Worm (Caenorhabditis elegans): ENCODE data around the gene R08A2.1.

DNA sequence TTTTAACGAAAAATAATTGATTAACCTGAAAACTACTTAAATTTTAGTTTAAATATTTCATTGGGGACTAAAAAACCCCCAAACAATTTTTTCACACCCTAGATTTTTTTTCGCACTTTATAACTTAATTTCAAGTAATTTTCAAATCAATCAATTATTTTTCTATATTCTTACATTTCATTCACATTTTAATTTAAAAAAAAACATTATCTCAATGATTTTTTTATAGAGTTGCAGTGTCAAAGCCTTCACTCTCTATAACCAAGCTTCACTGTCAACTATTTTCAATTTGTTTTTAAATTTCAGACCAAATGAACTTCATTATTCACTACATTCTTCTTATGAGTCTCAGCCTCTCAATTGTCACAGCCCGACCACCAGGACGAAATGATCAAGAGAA is 7.2 kb upstream of the R08A2.1 start, which contains the start of gene Y50E8A.1:
- no peak for TF ChIP-seq let-526 (GFP tag; IDR thresholded peaks at IDR 0.05)
- TF ChIP-seq atf-7 (tag; optimal IDR thresholded peaks at IDR 0.05): no peak
- no peak for TF ChIP-seq lsy-27 (tag; optimal IDR thresholded peaks at IDR 0.05; ENCODE audit: borderline replicate concordance, insufficient read depth)
- no peak for TF ChIP-seq rpc-1 (optimal IDR thresholded peaks at IDR 0.05)
- TF ChIP-seq rpc-1 (tag; optimal IDR thresholded peaks at IDR 0.05): no peak
- TF ChIP-seq rec-8 (tag; optimal IDR thresholded peaks at IDR 0.05): no peak
- TF ChIP-seq xnd-1 (tag; optimal IDR thresholded peaks at IDR 0.05): no peak
- TF ChIP-seq sea-2 (GFP tag; IDR thresholded peaks at IDR 0.05): no peak
- no peak for TF ChIP-seq unc-62 (GFP tag; optimal IDR thresholded peaks at IDR 0.05)
- TF ChIP-seq unc-130 (GFP tag; optimal IDR thresholded peaks at IDR 0.05): no peak

Data from whole organism, young adult.